Worm (Caenorhabditis elegans): Measurements from ENCODE around the gene sru-19.

sru-19 gene

DNA sequence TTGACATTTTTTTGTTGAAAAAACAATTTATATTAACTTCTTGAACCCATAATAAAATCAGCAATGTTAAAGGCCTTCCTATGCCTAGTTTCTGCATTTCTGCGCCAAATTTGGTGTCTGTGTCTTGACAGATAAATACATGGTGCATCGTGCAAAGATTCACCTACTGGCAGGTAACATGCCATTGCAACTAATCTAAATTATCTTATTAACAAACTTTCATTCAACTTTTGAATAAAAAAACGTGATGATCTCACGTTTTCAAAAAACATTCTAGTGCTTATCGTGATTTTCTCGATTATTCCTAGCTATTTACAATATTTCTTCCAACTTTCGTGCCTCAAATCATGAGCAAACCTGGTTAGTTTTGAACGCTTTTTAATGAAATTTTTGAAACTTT is 41.7 kb upstream of the sru-19 start, which contains the start of gene C25G4.7:
C25G4.7 (plus strand) TSS at position 301 of the 400 bp plus-strand sequence.
- TF ChIP-seq zfh-2 (GFP tag; conservative IDR thresholded peaks at IDR 0.05): no peak
- no peak for TF ChIP-seq sea-2 (GFP tag; IDR thresholded peaks at IDR 0.05)
- TF ChIP-seq chd-7 (tag; optimal IDR thresholded peaks at IDR 0.05): no peak
- TF ChIP-seq ccch-3 (GFP tag; optimal IDR thresholded peaks at IDR 0.05): no peak
- no peak for TF ChIP-seq madf-10 (tag; optimal IDR thresholded peaks at IDR 0.05)
- TF ChIP-seq dpl-1 (GFP tag; optimal IDR thresholded peaks at IDR 0.05): no peak
- TF ChIP-seq Y53F4B.3 (GFP tag; IDR thresholded peaks at IDR 0.05): no peak
- no peak for TF ChIP-seq sptf-2 (GFP tag; optimal IDR thresholded peaks at IDR 0.05)
- TF ChIP-seq bed-2 (GFP tag; IDR thresholded peaks at IDR 0.05): no peak
- no peak for TF ChIP-seq lag-1 (GFP tag; IDR thresholded peaks at IDR 0.05)
- TF ChIP-seq fkh-3 (tag; optimal IDR thresholded peaks at IDR 0.05): no peak
- TF ChIP-seq lin-26 (GFP tag; IDR thresholded peaks at IDR 0.05): no peak

DNA sequence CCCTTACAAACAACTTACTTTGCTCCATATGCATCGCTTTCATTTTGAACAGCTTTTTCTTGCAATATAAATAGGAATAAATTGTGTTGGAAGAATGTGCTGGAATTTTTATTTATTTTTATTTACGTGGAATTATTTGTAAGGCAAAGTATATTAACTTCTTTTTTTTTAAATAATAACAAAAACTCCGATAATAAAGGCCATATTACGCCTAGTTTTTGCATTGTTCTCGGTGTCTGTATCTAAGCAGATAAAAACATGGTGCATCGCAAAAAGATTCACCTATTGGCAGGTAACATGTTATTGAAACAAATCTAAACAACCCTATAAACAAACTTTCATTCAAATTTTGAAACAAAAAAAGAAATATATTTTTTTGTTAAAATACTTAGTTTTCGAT is 35.0 kb upstream of the sru-19 start, which contains the start of gene C25G4.8:
C25G4.8 (minus strand) TSS at position 101 of the 400 bp plus-strand sequence.
- TF ChIP-seq aptf-3 (GFP tag; IDR thresholded peaks at IDR 0.05) (no peak), ets-4 (GFP tag; optimal IDR thresholded peaks at IDR 0.05) (no peak), ZK185.1 (tag; optimal IDR thresholded peaks at IDR 0.05; ENCODE audit: poor library complexity, severe bottlenecking) (no peak), nhr-120 (GFP tag; IDR thresholded peaks at IDR 0.05) (no peak), F57A8.1 (GFP tag; optimal IDR thresholded peaks at IDR 0.05) (no peak), rpc-1 (optimal IDR thresholded peaks at IDR 0.05) (no peak), rpc-1 (tag; optimal IDR thresholded peaks at IDR 0.05) (no peak), nhr-80 (tag; optimal IDR thresholded peaks at IDR 0.05) (no peak), atf-7 (tag; optimal IDR thresholded peaks at IDR 0.05) (no peak), T26A5.8 (tag; optimal IDR thresholded peaks at IDR 0.05) (no peak), dpl-1 (GFP tag; optimal IDR thresholded peaks at IDR 0.05) (no peak), ceh-27 (GFP tag; optimal IDR thresholded peaks at IDR 0.05) (no peak), snpc-4 (GFP tag; optimal IDR thresholded peaks at IDR 0.05) (no peak), snpc-4 (tag; optimal IDR thresholded peaks at IDR 0.05) (no peak), xnd-1 (tag; optimal IDR thresholded peaks at IDR 0.05) (no peak)

DNA sequence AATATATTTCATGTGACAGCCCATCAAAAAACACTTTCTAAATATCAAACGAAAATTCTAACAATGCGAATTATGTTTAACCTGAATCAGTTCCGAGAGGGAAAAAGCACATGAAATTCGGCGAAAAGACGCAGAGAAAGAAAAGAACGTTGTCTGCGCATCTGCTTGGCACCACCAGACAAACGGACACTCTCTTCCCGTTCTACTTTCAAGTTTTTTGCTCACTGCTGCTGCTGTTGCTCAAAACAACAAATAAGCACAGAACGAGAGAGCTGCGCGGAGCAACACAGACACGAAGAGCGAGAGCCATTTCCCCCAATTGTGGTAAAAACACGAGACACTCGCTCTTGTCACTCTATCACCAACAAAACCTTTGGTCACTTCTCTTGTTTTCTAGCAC is 33.5 kb upstream of the sru-19 start:
- no peak for TF ChIP-seq aptf-3 (GFP tag; IDR thresholded peaks at IDR 0.05)
- TF ChIP-seq nhr-179 (tag; optimal IDR thresholded peaks at IDR 0.05): no peak
- TF ChIP-seq zfh-2 (GFP tag; conservative IDR thresholded peaks at IDR 0.05): no peak; the same call in 1 of the 2 replicates
- TF ChIP-seq nfya-2 (GFP tag; IDR thresholded peaks at IDR 0.05): no peak

DNA sequence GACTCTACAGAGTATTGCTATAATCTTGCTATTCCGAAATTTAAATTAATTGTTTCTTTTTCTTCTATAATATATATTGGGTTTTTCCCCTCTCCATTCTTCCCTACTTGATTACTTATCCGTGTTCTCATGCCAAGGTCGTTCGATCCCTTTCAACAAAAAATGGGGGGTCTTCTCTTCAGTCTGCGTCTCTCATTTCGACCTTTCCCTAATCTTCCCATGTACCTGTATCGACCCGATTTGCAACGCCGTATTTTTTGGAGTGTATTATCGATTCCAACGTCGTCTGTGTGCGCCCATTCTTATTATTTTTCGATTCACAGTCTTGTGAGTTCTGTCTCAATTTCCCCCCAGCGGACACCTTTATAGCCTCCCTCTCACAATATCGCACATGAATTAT is 30.6 kb upstream of the sru-19 start:
- peak; percentile 41; the same call in 1 of the 2 replicates for TF ChIP-seq hmg-1.2 (GFP tag; IDR thresholded peaks at IDR 0.05)
- 0 out of 2 replicates have a peak, but pooled peaks have one; percentile 60 for TF ChIP-seq aptf-2 (GFP tag; conservative IDR thresholded peaks at IDR 0.05)
- no peak for TF ChIP-seq hlh-12 (tag; optimal IDR thresholded peaks at IDR 0.05)

DNA sequence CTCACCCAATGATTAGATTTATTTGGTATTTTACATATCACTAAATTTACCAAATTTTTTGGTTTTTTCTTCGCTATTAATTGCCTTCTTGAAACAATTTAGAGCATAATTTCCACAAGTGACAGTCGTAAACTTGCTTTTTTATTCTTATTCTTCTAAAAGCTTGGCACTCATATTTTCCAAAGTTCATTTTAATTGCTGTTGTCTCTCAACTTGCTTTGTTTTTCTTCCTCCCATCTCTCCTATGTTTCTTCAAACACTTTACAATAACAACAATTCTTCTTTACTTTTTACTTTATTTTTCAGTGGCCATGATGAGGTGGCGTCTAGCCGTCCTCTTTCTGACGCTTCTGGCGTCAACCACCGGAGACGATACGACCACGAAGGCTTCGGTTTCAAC is 30.0 kb upstream of the sru-19 start, which contains the start of gene igdb-2:
igdb-2 (plus strand) TSS at position 301 of the 400 bp plus-strand sequence.
- no peak for TF ChIP-seq cebp-1 (GFP tag; IDR thresholded peaks at IDR 0.05)
- TF ChIP-seq cebp-1 (tag; optimal IDR thresholded peaks at IDR 0.05): no peak
- TF ChIP-seq B0336.3 (GFP tag; IDR thresholded peaks at IDR 0.05): no peak
- no peak for TF ChIP-seq hsf-1 (GFP tag; IDR thresholded peaks at IDR 0.05)
- no peak for TF ChIP-seq attf-6 (GFP tag; IDR thresholded peaks at IDR 0.05)
- no peak for TF ChIP-seq let-526 (GFP tag; IDR thresholded peaks at IDR 0.05)
- no peak for TF ChIP-seq lin-26 (GFP tag; IDR thresholded peaks at IDR 0.05)

Data from whole organism, young adult.